Worm (Caenorhabditis elegans): ENCODE results near the gene srp-7.

Gene srp-7

ce11 chrV:8219550-8219949, 40.6 kb downstream of the srp-7 start:
- TF ChIP-seq peb-1 (tag; optimal IDR thresholded peaks at IDR 0.05) (no peak), dmd-4 (tag; optimal IDR thresholded peaks at IDR 0.05) (no peak), nhr-6 (tag; optimal IDR thresholded peaks at IDR 0.05) (no peak), sma-3 (GFP tag; optimal IDR thresholded peaks at IDR 0.05) (no peak), zag-1 (tag; optimal IDR thresholded peaks at IDR 0.05) (no peak), nhr-11 (tag; optimal IDR thresholded peaks at IDR 0.05) (no peak), alr-1 (tag; optimal IDR thresholded peaks at IDR 0.05) (no peak), skn-1 (tag; optimal IDR thresholded peaks at IDR 0.05) (no peak), unc-62 (GFP tag; optimal IDR thresholded peaks at IDR 0.05) (no peak), mab-5 (tag; optimal IDR thresholded peaks at IDR 0.05) (no peak), ZK546.5 (tag; optimal IDR thresholded peaks at IDR 0.05) (no peak), lsy-2 (tag; optimal IDR thresholded peaks at IDR 0.05) (no peak), C34F6.9 (tag; optimal IDR thresholded peaks at IDR 0.05) (no peak), nhr-23 (tag; optimal IDR thresholded peaks at IDR 0.05) (no peak), aly-2 (tag; optimal IDR thresholded peaks at IDR 0.05) (no peak), ceh-16 (tag; optimal IDR thresholded peaks at IDR 0.05) (no peak), nhr-10 (tag; optimal IDR thresholded peaks at IDR 0.05) (no peak)

DNA sequence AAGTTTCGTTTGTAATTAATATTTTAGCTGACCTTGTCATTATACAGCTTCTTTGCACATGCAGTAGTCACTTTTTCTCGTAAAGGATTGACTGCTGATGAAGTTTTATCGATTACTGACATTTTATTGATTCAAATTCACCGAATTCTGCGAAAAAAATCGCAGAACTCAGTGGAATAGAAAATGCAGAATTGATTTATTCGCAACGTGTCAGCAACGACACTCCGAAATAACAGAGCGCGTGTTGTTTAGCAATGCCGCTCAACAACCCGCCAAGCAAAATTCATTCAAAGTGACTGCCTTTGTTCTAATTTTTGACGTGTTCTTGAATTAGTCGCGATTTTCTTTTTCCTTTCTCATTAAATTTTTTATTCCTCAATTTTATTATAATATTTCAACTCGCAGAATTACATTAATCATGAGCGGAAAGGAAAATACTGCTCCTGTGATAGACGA, 42.2 kb downstream of the srp-7 start, which contains the start of the genes cogc-6 and air-1:
TSS of gene cogc-6 (minus strand) at position 234 of the 456 bp plus-strand sequence.
TSS of gene air-1 (plus strand) at position 406 of the 456 bp plus-strand sequence.
- peak; percentile 11 for TF ChIP-seq snpc-4 (tag; optimal IDR thresholded peaks at IDR 0.05)
- peak in 1 of 2 experiments; percentile 41 for TF ChIP-seq lsy-2 (tag; optimal IDR thresholded peaks at IDR 0.05)
- TF ChIP-seq ztf-11 (tag; optimal IDR thresholded peaks at IDR 0.05), result no peak
- no peak for TF ChIP-seq aly-2 (tag; optimal IDR thresholded peaks at IDR 0.05)
- TF ChIP-seq nhr-10 (tag; optimal IDR thresholded peaks at IDR 0.05), result no peak
- no peak for TF ChIP-seq R02D3.7 (tag; optimal IDR thresholded peaks at IDR 0.05)
- no peak for TF ChIP-seq nhr-237 (tag; optimal IDR thresholded peaks at IDR 0.05)
- no peak for TF ChIP-seq mab-5 (tag; optimal IDR thresholded peaks at IDR 0.05)
- peak; percentile 53 for TF ChIP-seq gmeb-1 (tag; optimal IDR thresholded peaks at IDR 0.05)
- peak; percentile 88 for TF ChIP-seq crh-2 (tag; optimal IDR thresholded peaks at IDR 0.05)
- TF ChIP-seq nhr-12 (tag; optimal IDR thresholded peaks at IDR 0.05), result no peak
- TF ChIP-seq C34F6.9 (tag; optimal IDR thresholded peaks at IDR 0.05), result peak; percentile 48
- TF ChIP-seq ztf-4 (tag; optimal IDR thresholded peaks at IDR 0.05), result no peak
- TF ChIP-seq unc-55 (GFP tag; optimal IDR thresholded peaks at IDR 0.05), result peak; percentile 34
- TF ChIP-seq peb-1 (tag; optimal IDR thresholded peaks at IDR 0.05), result no peak
- TF ChIP-seq sma-9 (GFP tag; optimal IDR thresholded peaks at IDR 0.05), result no peak
- TF ChIP-seq sma-9 (tag; optimal IDR thresholded peaks at IDR 0.05), result no peak
- peak; percentile 44 for TF ChIP-seq nhr-129 (tag; optimal IDR thresholded peaks at IDR 0.05)
- no peak for TF ChIP-seq sem-4 (tag; optimal IDR thresholded peaks at IDR 0.05)
- no peak for TF ChIP-seq ceh-16 (tag; optimal IDR thresholded peaks at IDR 0.05)

DNA sequence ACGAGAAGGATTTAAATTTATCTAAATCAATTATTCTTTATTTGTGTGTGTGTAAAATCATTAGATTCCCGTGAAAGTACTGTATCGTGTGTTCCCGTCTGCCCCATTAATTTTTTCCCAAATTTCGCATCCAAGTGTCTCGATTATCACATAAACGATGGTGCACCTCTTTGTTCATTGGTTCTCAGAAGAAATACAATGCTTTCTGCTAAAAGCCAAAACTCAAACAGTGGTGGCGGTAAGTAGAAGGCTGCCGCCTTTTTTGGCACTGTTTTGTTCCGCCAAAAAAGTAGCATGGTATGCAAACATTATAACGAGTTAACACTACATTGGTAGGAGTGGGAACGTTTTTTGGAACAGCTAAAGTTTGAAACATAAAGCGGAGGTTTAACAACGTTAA, 44.5 kb downstream of the srp-7 start:
- TF ChIP-seq nhr-21 (tag; optimal IDR thresholded peaks at IDR 0.05), result no peak
- no peak for TF ChIP-seq skn-1 (tag; optimal IDR thresholded peaks at IDR 0.05)
- no peak for TF ChIP-seq fos-1 (tag; optimal IDR thresholded peaks at IDR 0.05)

- no peak for TF ChIP-seq fos-1 (tag; optimal IDR thresholded peaks at IDR 0.05)
- TF ChIP-seq dmd-4 (tag; optimal IDR thresholded peaks at IDR 0.05), result no peak
- no peak for TF ChIP-seq skn-1 (tag; optimal IDR thresholded peaks at IDR 0.05)
- no peak for TF ChIP-seq aly-2 (tag; optimal IDR thresholded peaks at IDR 0.05)
- no peak for TF ChIP-seq elt-3 (tag; optimal IDR thresholded peaks at IDR 0.05)
- TF ChIP-seq crh-2 (tag; optimal IDR thresholded peaks at IDR 0.05), result no peak
- no peak for TF ChIP-seq blmp-1 (tag; optimal IDR thresholded peaks at IDR 0.05; ENCODE audit: insufficient read depth)
- no peak for TF ChIP-seq nhr-23 (tag; optimal IDR thresholded peaks at IDR 0.05)
- TF ChIP-seq nhr-12 (tag; optimal IDR thresholded peaks at IDR 0.05), result no peak
- TF ChIP-seq Y55F3AM.14 (GFP tag; optimal IDR thresholded peaks at IDR 0.05), result no peak
- no peak for TF ChIP-seq nhr-11 (tag; optimal IDR thresholded peaks at IDR 0.05)
- no peak for TF ChIP-seq gmeb-1 (tag; optimal IDR thresholded peaks at IDR 0.05)
Observed at ce11 chrV:8224634-8225033, 45.7 kb downstream of the srp-7 start, which contains the start of gene pax-1. pax-1 (plus strand) TSS chrV:8224934.

DNA sequence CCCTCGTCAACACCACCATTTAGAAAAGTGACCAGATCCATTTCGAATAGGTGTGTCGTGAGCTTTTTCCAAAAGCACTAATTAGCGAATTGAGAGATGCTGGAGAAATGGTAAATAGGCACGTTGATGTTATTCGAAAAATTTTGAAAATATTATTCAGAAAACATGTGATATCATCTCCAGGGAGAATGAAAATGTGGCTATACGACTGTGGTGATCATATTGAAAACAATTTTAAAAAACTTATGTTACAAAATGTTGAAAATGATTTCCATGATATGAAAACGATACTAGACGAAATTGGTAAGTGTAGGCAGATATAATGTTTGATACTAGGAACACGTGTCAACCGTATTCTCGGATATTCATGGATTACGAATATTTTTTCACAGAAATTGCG, 47.9 kb downstream of the srp-7 start, which contains the start of gene K07C11.10:
TSS of gene K07C11.10 (minus strand) at position 101 of the 400 bp plus-strand sequence.
- no peak for TF ChIP-seq alr-1 (tag; optimal IDR thresholded peaks at IDR 0.05)
- TF ChIP-seq ceh-16 (tag; optimal IDR thresholded peaks at IDR 0.05), result no peak
- no peak for TF ChIP-seq nhr-23 (tag; optimal IDR thresholded peaks at IDR 0.05)
- TF ChIP-seq ama-1 (optimal IDR thresholded peaks at IDR 0.05), result no peak
- no peak for TF ChIP-seq Y55F3AM.14 (GFP tag; optimal IDR thresholded peaks at IDR 0.05)
- no peak for TF ChIP-seq F13H6.1 (tag; optimal IDR thresholded peaks at IDR 0.05)
- no peak for TF ChIP-seq gmeb-1 (tag; optimal IDR thresholded peaks at IDR 0.05)
- no peak for TF ChIP-seq snpc-4 (tag; optimal IDR thresholded peaks at IDR 0.05)
- TF ChIP-seq mab-5 (tag; optimal IDR thresholded peaks at IDR 0.05), result no peak
- no peak for TF ChIP-seq ztf-11 (tag; optimal IDR thresholded peaks at IDR 0.05)
- TF ChIP-seq blmp-1 (tag; optimal IDR thresholded peaks at IDR 0.05; ENCODE audit: insufficient read depth), result no peak
- TF ChIP-seq ztf-4 (tag; optimal IDR thresholded peaks at IDR 0.05), result no peak
- no peak for TF ChIP-seq egl-27 (tag; optimal IDR thresholded peaks at IDR 0.05)
- no peak for TF ChIP-seq nhr-77 (tag; optimal IDR thresholded peaks at IDR 0.05)
- TF ChIP-seq peb-1 (tag; optimal IDR thresholded peaks at IDR 0.05), result no peak
- TF ChIP-seq sem-4 (tag; optimal IDR thresholded peaks at IDR 0.05), result no peak
- no peak for TF ChIP-seq unc-39 (tag; optimal IDR thresholded peaks at IDR 0.05)
- no peak for TF ChIP-seq dmd-4 (tag; optimal IDR thresholded peaks at IDR 0.05)
